Fruit fly (Drosophila melanogaster) whole organism, wandering third instar larva: ENCODE results near the gene CG1309.

ENCODE experiments used
- Abd-B ChIP-seq: fragments of >200 bp; optimal IDR thresholded peaks from 2 replicates; lab custom pipeline; 2017; ENCODE audit warnings: missing biosample characterization, missing genetic modification characterization
- CG32264 ChIP-seq: fragments of 200-800 bp; sonication (Bioruptor generic); optimal IDR thresholded peaks from 2 replicates; lab custom pipeline; 2016; ENCODE audit warnings: missing biosample characterization, missing genetic modification characterization
- CG9705 ChIP-seq: fragments of 200-800 bp; sonication (Bioruptor generic); optimal IDR thresholded peaks from 2 replicates; lab custom pipeline; 2018; ENCODE audit warnings: missing biosample characterization, mild to moderate bottlenecking, missing genetic modification characterization
- CrebA ChIP-seq: fragments of 200-800 bp; sonication (Bioruptor generic); optimal IDR thresholded peaks from 2 replicates; lab custom pipeline; 2016; ENCODE audit warnings: missing biosample characterization, mild to moderate bottlenecking, missing genetic modification characterization, borderline replicate concordance
- Dfd ChIP-seq: fragments of >200 bp; optimal IDR thresholded peaks from 2 replicates; lab custom pipeline; 2017; ENCODE audit warnings: missing biosample characterization, missing genetic modification characterization
- GATAd ChIP-seq: sonication (Bioruptor generic); optimal IDR thresholded peaks from 2 replicates; lab custom pipeline; 2016; ENCODE audit warnings: missing biosample characterization, missing genetic modification characterization
- HLH106 ChIP-seq: fragments of 200-800 bp; optimal IDR thresholded peaks from 3 replicates; lab custom pipeline; 2019; ENCODE audit warnings: missing biosample characterization, mild to moderate bottlenecking, missing genetic modification characterization, moderate library complexity
- Hr78 ChIP-seq: fragments of >200 bp; optimal IDR thresholded peaks from 2 replicates; lab custom pipeline; 2017; ENCODE audit warnings: missing biosample characterization, missing genetic modification characterization
- Hr83 ChIP-seq: fragments of 200-300 bp; sonication (Bioruptor generic); optimal IDR thresholded peaks from 2 replicates; lab custom pipeline; 2016; ENCODE audit warnings: missing biosample characterization, mild to moderate bottlenecking, missing genetic modification characterization, moderate library complexity; ENCODE audit not compliant: poor library complexity, severe bottlenecking
- Jra ChIP-seq: sonication (Bioruptor generic); optimal IDR thresholded peaks from 2 replicates; lab custom pipeline; 2016; ENCODE audit warnings: missing biosample characterization, missing genetic modification characterization
- N ChIP-seq: fragments of >200 bp; optimal IDR thresholded peaks from 2 replicates; lab custom pipeline; 2018; ENCODE audit warnings: missing biosample characterization, missing external identifiers, missing genetic modification characterization
- OdsH ChIP-seq: fragments of 200-800 bp; sonication (Bioruptor generic); optimal IDR thresholded peaks from 2 replicates; lab custom pipeline; 2016; ENCODE audit warnings: missing biosample characterization, mild to moderate bottlenecking, missing genetic modification characterization
- Rel ChIP-seq, 2 experiments: fragments of 200-800 bp; sonication (Bioruptor generic) in 1 of 2; optimal IDR thresholded peaks; 2 replicates in 1 of 2; 3 replicates in 1 of 2; lab custom pipeline; 2016 to 2019; ENCODE audit warnings: mild to moderate bottlenecking in 2 of 2, missing biosample characterization in 2 of 2, missing genetic modification characterization in 2 of 2, moderate library complexity in 1 of 2
- Sp1 ChIP-seq: fragments of 200-800 bp; sonication (Bioruptor generic); optimal IDR thresholded peaks from 3 replicates; lab custom pipeline; 2019; ENCODE audit warnings: missing biosample characterization, mild to moderate bottlenecking, missing genetic modification characterization, moderate library complexity
- Vsx2 ChIP-seq: fragments of 200-300, 225-300 bp; sonication (Bioruptor generic); optimal IDR thresholded peaks from 2 replicates; lab custom pipeline; 2018; ENCODE audit warnings: missing biosample characterization, missing genetic modification characterization; ENCODE audit not compliant: partially characterized antibody
- br ChIP-seq: fragments of 200-800 bp; sonication (Bioruptor generic); optimal IDR thresholded peaks from 2 replicates; lab custom pipeline; 2016; ENCODE audit warnings: missing biosample characterization, missing genetic modification characterization
- dl ChIP-seq, 2 experiments: fragments of 175-275, 200-275 bp in 1 of 2; fragments of 200-275 bp in 1 of 2; sonication (Bioruptor generic); optimal IDR thresholded peaks; lab custom pipeline; 2018; ENCODE audit warnings: mild to moderate bottlenecking in 2 of 2, missing biosample characterization in 2 of 2, missing genetic modification characterization in 2 of 2, moderate library complexity in 2 of 2; ENCODE audit not compliant: partially characterized antibody in 2 of 2, insufficient read depth in 1 of 2
- dmrt93B ChIP-seq: fragments of 200-800 bp; sonication (Bioruptor generic); optimal IDR thresholded peaks from 2 replicates; lab custom pipeline; 2018; ENCODE audit warnings: missing biosample characterization, mild to moderate bottlenecking, missing genetic modification characterization
- dsf ChIP-seq: sonication (Bioruptor generic); optimal IDR thresholded peaks from 2 replicates; lab custom pipeline; 2016; ENCODE audit warnings: missing biosample characterization, missing genetic modification characterization, borderline replicate concordance
- ey ChIP-seq: fragments of 200-800 bp; sonication (Bioruptor generic); optimal IDR thresholded peaks from 2 replicates; lab custom pipeline; 2016; ENCODE audit warnings: missing biosample characterization, missing genetic modification characterization
- foxo ChIP-seq, 2 experiments: fragments of 200-800 bp; sonication (Bioruptor generic); optimal IDR thresholded peaks; 2 replicates in 1 of 2; 3 replicates in 1 of 2; lab custom pipeline; 2016 to 2017; ENCODE audit warnings: missing biosample characterization in 2 of 2, missing genetic modification characterization in 2 of 2
- fru ChIP-seq: fragments of 200-800 bp; sonication (Bioruptor generic); optimal IDR thresholded peaks from 3 replicates; lab custom pipeline; 2016; ENCODE audit warnings: missing biosample characterization, mild to moderate bottlenecking, missing genetic modification characterization
- h ChIP-seq: fragments of 200-800 bp; sonication (Bioruptor generic); optimal IDR thresholded peaks from 3 replicates; lab custom pipeline; 2016; ENCODE audit warnings: missing biosample characterization, mild to moderate bottlenecking, missing genetic modification characterization
- lola ChIP-seq: fragments of >200 bp; optimal IDR thresholded peaks from 2 replicates; lab custom pipeline; 2017; ENCODE audit warnings: missing biosample characterization, missing genetic modification characterization
- psq ChIP-seq: fragments of 200-800 bp; sonication (Bioruptor generic); optimal IDR thresholded peaks from 3 replicates; lab custom pipeline; 2017; ENCODE audit warnings: missing biosample characterization, mild to moderate bottlenecking, missing genetic modification characterization, moderate library complexity
- rgr ChIP-seq: fragments of 200-800 bp; sonication (Bioruptor generic); optimal IDR thresholded peaks from 3 replicates; lab custom pipeline; 2016; ENCODE audit warnings: missing biosample characterization, mild to moderate bottlenecking, missing genetic modification characterization
- sage ChIP-seq: fragments of 200-800 bp; sonication (Bioruptor generic); optimal IDR thresholded peaks from 2 replicates; lab custom pipeline; 2016; ENCODE audit warnings: missing biosample characterization, mild to moderate bottlenecking, missing genetic modification characterization
- tai ChIP-seq: sonication (Bioruptor generic); optimal IDR thresholded peaks from 2 replicates; lab custom pipeline; 2016; ENCODE audit warnings: missing biosample characterization, missing genetic modification characterization
- usp ChIP-seq: fragments of >200 bp; optimal IDR thresholded peaks from 2 replicates; lab custom pipeline; 2017; ENCODE audit warnings: missing biosample characterization, missing genetic modification characterization
- woc ChIP-seq: sonication (Bioruptor generic); optimal IDR thresholded peaks from 2 replicates; lab custom pipeline; 2016; ENCODE audit warnings: missing biosample characterization, mild to moderate bottlenecking, missing genetic modification characterization

CG1309 gene

DNA sequence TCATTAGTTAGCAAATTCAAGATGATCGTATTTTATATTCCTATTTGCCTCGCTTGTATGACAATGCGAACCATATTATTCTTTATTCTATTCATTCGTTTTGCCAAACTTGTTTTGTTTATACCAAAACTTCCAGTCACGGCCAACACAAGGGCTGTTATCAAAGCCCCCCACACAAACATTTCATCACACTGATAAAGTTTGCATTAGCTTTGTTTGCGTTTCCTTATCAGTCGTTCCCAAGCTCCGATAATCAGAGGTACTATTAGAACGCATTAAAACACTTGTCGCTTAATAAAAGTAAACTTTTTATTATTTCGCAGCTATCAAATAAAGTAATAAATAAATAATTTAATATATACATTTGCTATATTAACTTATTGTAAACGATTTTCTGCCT, 34.5 kb downstream of the CG1309 start:
- TF ChIP-seq dsf (GFP tag; lab: Kevin White, UChicago) (no peak), sage (GFP tag; lab: Kevin White, UChicago) (no peak), Vsx2 (GFP tag; lab: Kevin White, UChicago) (no peak), CG32264 (GFP tag; lab: Kevin White, UChicago) (no peak), CG9705 (GFP tag; lab: Kevin White, UChicago) (no peak), foxo (GFP tag; optimal IDR thresholded peaks at IDR 0.05; lab: Kevin White, UChicago) (no peak), Rel (GFP tag; optimal IDR thresholded peaks at IDR 0.05; lab: Kevin White, UChicago) (no peak), Rel (tag; optimal IDR thresholded peaks at IDR 0.05; lab: Kevin White, UChicago) (no peak), psq (GFP tag; lab: Kevin White, UChicago) (no peak), lola (GFP tag; lab: Kevin White, UChicago) (no peak), HLH106 (tag; lab: Kevin White, UChicago) (no peak), Sp1 (GFP tag; lab: Kevin White, UChicago) (no peak), Dfd (no peak), OdsH (GFP tag; lab: Kevin White, UChicago) (no peak), fru (GFP tag; lab: Kevin White, UChicago) (no peak), GATAd (GFP tag; lab: Kevin White, UChicago) (no peak), tai (GFP tag; lab: Kevin White, UChicago) (no peak)
- TF ChIP-seq, all 38 proteins: peak for 0

DNA sequence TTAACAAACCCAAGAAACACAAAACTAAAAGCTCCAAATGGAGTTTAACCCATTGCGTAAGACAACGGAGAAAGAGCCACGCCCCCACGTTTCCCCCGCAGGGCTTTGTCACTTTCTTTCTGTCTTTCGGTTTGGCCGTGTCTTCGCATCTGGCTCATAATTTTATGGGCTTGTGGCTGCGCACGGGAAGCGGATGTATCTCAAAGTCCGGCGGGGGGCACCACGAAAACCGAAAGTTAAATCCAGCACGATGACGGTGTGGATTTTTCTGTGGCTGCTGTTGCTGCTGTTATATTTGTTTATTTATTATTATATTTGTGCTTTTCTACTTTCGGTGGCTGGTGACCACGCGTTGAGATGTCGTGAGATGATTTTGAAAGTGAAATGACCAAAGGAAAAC, 37.5 kb downstream of the CG1309 start:
- TF ChIP-seq CG32264 (GFP tag; lab: Kevin White, UChicago) (no peak), N (GFP tag; lab: Kevin White, UChicago) (no peak), Hr78 (no peak), Rel (GFP tag; optimal IDR thresholded peaks at IDR 0.05; lab: Kevin White, UChicago) (no peak), Rel (tag; optimal IDR thresholded peaks at IDR 0.05; lab: Kevin White, UChicago) (no peak), Jra (GFP tag; lab: Kevin White, UChicago) (no peak), fru (GFP tag; lab: Kevin White, UChicago) (no peak), Vsx2 (GFP tag; lab: Kevin White, UChicago) (no peak), dl (GFP tag; optimal IDR thresholded peaks at IDR 0.05; lab: Kevin White, UChicago; ENCODE audit: insufficient read depth in 1 of 2, partially characterized antibody in 2 of 2) (no peak), CG9705 (GFP tag; lab: Kevin White, UChicago) (no peak), woc (no peak)

DNA sequence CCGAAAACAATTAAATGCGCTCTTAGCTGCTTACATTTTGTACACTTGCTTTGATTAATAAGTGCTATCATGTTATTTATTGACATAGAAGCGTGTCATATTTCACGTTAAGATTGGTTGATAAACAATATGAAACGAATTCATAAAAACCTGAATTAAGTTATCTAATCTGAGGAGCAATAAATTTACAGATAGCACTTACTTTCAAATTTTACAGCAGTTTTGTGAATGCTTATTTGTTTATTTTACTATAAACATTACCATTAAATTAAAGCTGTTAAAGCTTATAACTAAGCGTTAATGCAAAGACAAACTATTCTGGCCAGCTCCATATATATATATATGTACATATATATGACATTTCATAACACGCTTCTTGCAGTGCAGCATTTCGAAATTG, 42.9 kb downstream of the CG1309 start:
- TF ChIP-seq Abd-B (GFP tag; lab: Kevin White, UChicago): no peak
- no peak for TF ChIP-seq N (GFP tag; lab: Kevin White, UChicago)
- no peak for TF ChIP-seq Vsx2 (GFP tag; lab: Kevin White, UChicago)
- no peak for TF ChIP-seq Hr78
- TF ChIP-seq, all 38 proteins: peak for 0

DNA sequence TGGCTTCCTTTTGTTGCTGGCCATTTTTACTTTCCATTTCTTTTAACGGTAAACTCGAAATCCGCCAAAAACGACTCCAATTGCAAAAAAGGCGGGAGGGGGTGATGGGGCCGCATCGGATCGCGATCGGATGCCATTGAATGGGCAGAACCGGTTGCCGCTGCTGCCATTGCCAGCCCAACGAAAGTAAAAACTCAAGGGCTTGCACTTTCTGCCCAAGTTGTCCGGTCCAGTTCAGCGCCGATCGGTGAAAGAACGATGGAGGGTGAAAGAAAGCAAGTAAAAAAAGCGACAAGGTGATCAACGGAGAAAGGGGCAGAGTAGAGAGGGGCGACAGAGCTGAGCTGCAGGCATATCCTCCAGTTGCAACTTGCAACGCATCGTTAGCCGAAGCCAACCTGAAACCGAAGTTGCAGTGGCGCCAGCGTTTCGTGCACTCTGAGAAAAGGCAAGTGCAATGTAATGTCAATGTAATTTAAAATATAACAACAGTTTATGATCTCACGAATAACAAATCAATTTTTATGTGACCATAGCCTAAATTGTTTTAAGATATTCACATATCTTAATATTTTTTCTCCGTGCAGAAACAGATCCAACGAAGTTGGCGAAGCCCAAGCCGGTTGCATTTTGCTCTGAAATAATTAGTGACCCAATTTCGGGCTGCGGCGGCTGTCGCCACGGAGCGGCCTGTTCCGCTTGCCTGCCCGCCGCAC, 45.2 kb downstream of the CG1309 start:
- TF ChIP-seq CG32264 (GFP tag; lab: Kevin White, UChicago) (no peak), rgr (peak; percentile 63), Rel (GFP tag; optimal IDR thresholded peaks at IDR 0.05; lab: Kevin White, UChicago) (no peak), Rel (tag; optimal IDR thresholded peaks at IDR 0.05; lab: Kevin White, UChicago) (no peak), usp (GFP tag; lab: Kevin White, UChicago) (no peak), GATAd (GFP tag; lab: Kevin White, UChicago) (no peak), Hr83 (GFP tag; lab: Kevin White, UChicago) (no peak), foxo (GFP tag; optimal IDR thresholded peaks at IDR 0.05; lab: Kevin White, UChicago) (peak in 1 of 2 experiments; percentile 61), br (peak; percentile 59), Sp1 (GFP tag; lab: Kevin White, UChicago) (peak; percentile 65), HLH106 (tag; lab: Kevin White, UChicago) (peak; percentile 68), psq (GFP tag; lab: Kevin White, UChicago) (peak; percentile 46), h (GFP tag; lab: Kevin White, UChicago) (peak; percentile 77), ey (GFP tag; lab: Kevin White, UChicago) (peak; percentile 68), CrebA (GFP tag; lab: Kevin White, UChicago) (no peak), CG9705 (GFP tag; lab: Kevin White, UChicago) (no peak), dmrt93B (peak; percentile 34), OdsH (GFP tag; lab: Kevin White, UChicago) (peak; percentile 60), woc (peak; percentile 31), fru (GFP tag; lab: Kevin White, UChicago) (peak; percentile 75)
